Fruit fly (Drosophila melanogaster) whole organism, wandering third instar larva: ENCODE data around the gene SoxN.

ENCODE experiments used
- dsf ChIP-seq: sonication (Bioruptor generic); optimal IDR thresholded peaks from 2 replicates; lab custom pipeline; 2016; ENCODE audit warnings: missing biosample characterization, missing genetic modification characterization, borderline replicate concordance
- foxo ChIP-seq, 2 experiments: fragments of 200-800 bp; sonication (Bioruptor generic); optimal IDR thresholded peaks; 2 replicates in 1 of 2; 3 replicates in 1 of 2; lab custom pipeline; 2016 to 2017; ENCODE audit warnings: missing biosample characterization in 2 of 2, missing genetic modification characterization in 2 of 2
- usp ChIP-seq: fragments of >200 bp; optimal IDR thresholded peaks from 2 replicates; lab custom pipeline; 2017; ENCODE audit warnings: missing biosample characterization, missing genetic modification characterization

dm6 chr2L:8787575-8787974 is 37.9 kb upstream of the SoxN start:
- no peak for TF ChIP-seq dsf (GFP tag; lab: Kevin White, UChicago)
- TF ChIP-seq foxo (GFP tag; optimal IDR thresholded peaks at IDR 0.05; lab: Kevin White, UChicago) = peak in 1 of 2 experiments; percentile 17
- no peak for TF ChIP-seq usp (GFP tag; lab: Kevin White, UChicago)
